Fruit fly (Drosophila melanogaster): Measurements from ENCODE around the gene ATPsynE.
A peak's percentile ranks its signal among the peaks of the same experiment; 100 is the strongest.

- TF ChIP-seq CG33017 (tag; optimal IDR thresholded peaks at IDR 0.05), result no peak
- no peak for TF ChIP-seq CG5204 (GFP tag; optimal IDR thresholded peaks at IDR 0.05)
- TF ChIP-seq Clk (GFP tag; optimal IDR thresholded peaks at IDR 0.05), result no peak
- peak; percentile 46 for TF ChIP-seq kay (GFP tag; ENCODE audit: borderline replicate concordance)
- no peak for TF ChIP-seq cnc (optimal IDR thresholded peaks at IDR 0.05)
- no peak for TF ChIP-seq bab1 (GFP tag; optimal IDR thresholded peaks at IDR 0.05)
- TF ChIP-seq CG12768 (GFP tag; optimal IDR thresholded peaks at IDR 0.05), result no peak
- TF ChIP-seq CG7101 (tag; optimal IDR thresholded peaks at IDR 0.05), result no peak
- no peak for TF ChIP-seq ovo (GFP tag; optimal IDR thresholded peaks at IDR 0.05)
- TF ChIP-seq CG11617 (GFP tag; optimal IDR thresholded peaks at IDR 0.05), result no peak
Observed at dm6 chr3R:14287980-14288379, 38.8 kb upstream of the ATPsynE start.

Data from whole organism, adult.